Worm (Caenorhabditis elegans): ENCODE measurements around the gene pals-37.

Gene pals-37

ce11 chrV:12404544-12404943 is 36.8 kb downstream of the pals-37 start, which contains the start of gene K01D12.9:
Gene K01D12.9, minus strand, starts transcription at chrV:12404644.
- no peak for TF ChIP-seq hnd-1 (tag; optimal IDR thresholded peaks at IDR 0.05)
- TF ChIP-seq ama-1 (optimal IDR thresholded peaks at IDR 0.05): no peak

DNA sequence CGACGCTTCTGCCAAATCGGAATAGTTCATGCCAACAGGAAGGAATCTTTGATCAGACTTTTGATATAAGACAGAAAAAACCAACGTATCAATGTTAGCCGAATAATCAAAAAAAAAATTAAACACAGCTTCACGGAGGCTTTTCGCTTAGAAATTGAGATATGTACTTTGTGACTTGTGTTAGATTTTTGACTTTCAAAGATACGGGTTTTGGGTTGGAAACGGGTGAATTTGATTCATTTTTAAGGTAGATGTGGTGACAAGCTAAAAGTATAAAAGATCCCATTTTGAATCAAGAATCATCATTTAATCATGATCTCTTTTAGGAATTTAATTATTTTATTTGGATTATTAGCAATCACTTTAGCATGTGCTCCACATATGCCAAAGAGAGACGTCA is 39.0 kb downstream of the pals-37 start, which contains the start of gene K01D12.8:
Gene K01D12.8, plus strand, starts transcription at position 301 of the 400 bp plus-strand sequence.
- TF ChIP-seq ceh-36 (tag; optimal IDR thresholded peaks at IDR 0.05) (no peak), sea-1 (GFP tag; conservative IDR thresholded peaks at IDR 0.05) (no peak), aly-1 (tag; optimal IDR thresholded peaks at IDR 0.05) (no peak), B0310.2 (tag; optimal IDR thresholded peaks at IDR 0.05) (no peak), tbx-37 (GFP tag; conservative IDR thresholded peaks at IDR 0.05) (no peak), scrt-1 (GFP tag; IDR thresholded peaks at IDR 0.05) (no peak), ceh-13 (GFP tag; optimal IDR thresholded peaks at IDR 0.05) (no peak), tra-4 (tag; optimal IDR thresholded peaks at IDR 0.05) (no peak), ets-7 (tag; optimal IDR thresholded peaks at IDR 0.05) (no peak), hmg-4 (GFP tag; optimal IDR thresholded peaks at IDR 0.05) (no peak), ama-1 (optimal IDR thresholded peaks at IDR 0.05) (no peak), pes-1 (GFP tag; IDR thresholded peaks at IDR 0.05) (no peak), hnd-1 (tag; optimal IDR thresholded peaks at IDR 0.05) (no peak), flt-1 (GFP tag; IDR thresholded peaks at IDR 0.05) (no peak), hmbx-1 (tag; optimal IDR thresholded peaks at IDR 0.05) (no peak), F13C5.2 (tag; optimal IDR thresholded peaks at IDR 0.05) (no peak), tbx-11 (GFP tag; IDR thresholded peaks at IDR 0.05) (no peak)

- TF ChIP-seq scrt-1 (GFP tag; IDR thresholded peaks at IDR 0.05): no peak
- TF ChIP-seq ama-1 (optimal IDR thresholded peaks at IDR 0.05): no peak
- no peak for TF ChIP-seq ets-7 (tag; optimal IDR thresholded peaks at IDR 0.05)
- TF ChIP-seq flt-1 (GFP tag; IDR thresholded peaks at IDR 0.05): no peak
- TF ChIP-seq tra-4 (tag; optimal IDR thresholded peaks at IDR 0.05): no peak
- TF ChIP-seq F13C5.2 (tag; optimal IDR thresholded peaks at IDR 0.05): no peak
- TF ChIP-seq ceh-36 (tag; optimal IDR thresholded peaks at IDR 0.05): no peak
- TF ChIP-seq tbx-37 (GFP tag; conservative IDR thresholded peaks at IDR 0.05): no peak
- TF ChIP-seq pes-1 (GFP tag; IDR thresholded peaks at IDR 0.05): no peak
- TF ChIP-seq B0310.2 (tag; optimal IDR thresholded peaks at IDR 0.05): no peak
- no peak for TF ChIP-seq tbx-11 (GFP tag; IDR thresholded peaks at IDR 0.05)
- no peak for TF ChIP-seq ceh-13 (GFP tag; optimal IDR thresholded peaks at IDR 0.05)
- TF ChIP-seq hnd-1 (tag; optimal IDR thresholded peaks at IDR 0.05): no peak
- TF ChIP-seq hmg-4 (GFP tag; optimal IDR thresholded peaks at IDR 0.05): no peak
- TF ChIP-seq aly-1 (tag; optimal IDR thresholded peaks at IDR 0.05): no peak
- no peak for TF ChIP-seq sea-1 (GFP tag; conservative IDR thresholded peaks at IDR 0.05)
Measured at ce11 chrV:12401383-12401782, 39.9 kb downstream of the pals-37 start, which contains the start of gene K01D12.7. Gene K01D12.7, minus strand, starts transcription at chrV:12401483.

DNA sequence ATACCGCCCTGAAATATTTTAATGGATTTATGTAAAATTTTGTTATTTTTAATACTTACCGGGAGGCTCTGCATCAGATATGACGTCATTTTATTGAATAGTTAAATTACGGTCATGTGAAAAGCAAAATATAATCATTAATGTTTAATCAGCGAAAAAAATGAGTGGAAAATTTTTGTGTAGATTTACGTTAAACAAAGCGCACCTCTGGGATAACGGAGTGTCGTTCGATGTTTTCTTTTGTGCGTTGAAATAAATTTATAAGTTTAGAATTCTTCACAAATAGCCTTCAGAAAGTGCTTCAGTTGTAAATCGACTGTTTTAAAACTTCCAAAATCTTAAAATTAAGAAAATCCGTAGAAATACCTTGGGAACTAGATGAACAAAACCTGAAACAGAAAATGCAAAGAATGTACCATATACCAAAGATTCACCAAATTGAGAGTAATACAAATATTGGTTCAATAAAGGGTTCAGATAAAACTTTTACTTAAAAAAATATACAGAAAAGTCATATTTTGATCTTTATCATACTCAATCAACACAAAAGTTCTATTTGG is 40.6 kb downstream of the pals-37 start, which contains the start of the genes K01D12.20 and miga-1:
Gene K01D12.20, minus strand, starts transcription at position 138 of the 560 bp plus-strand sequence.
Gene miga-1, minus strand, starts transcription at position 183 of the 560 bp plus-strand sequence.
- TF ChIP-seq sea-1 (GFP tag; conservative IDR thresholded peaks at IDR 0.05): no peak
- no peak for TF ChIP-seq hmg-4 (GFP tag; optimal IDR thresholded peaks at IDR 0.05)
- no peak for TF ChIP-seq ets-7 (tag; optimal IDR thresholded peaks at IDR 0.05)
- no peak for TF ChIP-seq hmbx-1 (tag; optimal IDR thresholded peaks at IDR 0.05)
- TF ChIP-seq tbx-37 (GFP tag; conservative IDR thresholded peaks at IDR 0.05): no peak
- no peak for TF ChIP-seq ceh-36 (tag; optimal IDR thresholded peaks at IDR 0.05)
- no peak for TF ChIP-seq flt-1 (GFP tag; IDR thresholded peaks at IDR 0.05)
- no peak for TF ChIP-seq ceh-13 (GFP tag; optimal IDR thresholded peaks at IDR 0.05)

DNA sequence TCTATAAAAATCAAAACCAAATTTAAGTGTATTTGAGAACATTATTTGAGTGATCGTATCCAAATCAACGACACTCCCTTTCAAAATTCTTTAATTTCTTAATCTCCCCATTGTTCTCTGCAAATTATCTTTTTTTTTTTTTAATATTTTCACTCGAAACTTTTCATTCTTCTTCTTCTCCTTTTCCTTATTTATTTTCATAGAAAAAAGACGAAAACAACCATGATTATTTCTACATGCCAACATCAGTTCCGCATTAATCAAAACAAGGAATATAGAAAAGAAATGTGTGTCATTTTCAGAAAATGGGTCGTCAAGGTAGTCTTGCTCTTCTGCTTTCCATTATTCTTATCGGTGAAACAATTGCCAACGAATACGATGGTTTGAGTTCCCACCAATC is 43.8 kb downstream of the pals-37 start, which contains the start of gene K01D12.5:
Gene K01D12.5, plus strand, starts transcription at position 301 of the 400 bp plus-strand sequence.
- TF ChIP-seq tbx-37 (GFP tag; conservative IDR thresholded peaks at IDR 0.05) (no peak), sea-1 (GFP tag; conservative IDR thresholded peaks at IDR 0.05) (no peak), B0310.2 (tag; optimal IDR thresholded peaks at IDR 0.05) (no peak), scrt-1 (GFP tag; IDR thresholded peaks at IDR 0.05) (no peak), ceh-13 (GFP tag; optimal IDR thresholded peaks at IDR 0.05) (no peak)

ce11 chrV:12395699-12396098 is 45.6 kb downstream of the pals-37 start, which contains the start of gene twk-14:
Gene twk-14, minus strand, starts transcription at chrV:12395706.
- TF ChIP-seq ama-1 (optimal IDR thresholded peaks at IDR 0.05) (no peak), ceh-36 (tag; optimal IDR thresholded peaks at IDR 0.05) (no peak), ets-7 (tag; optimal IDR thresholded peaks at IDR 0.05) (no peak), F13C5.2 (tag; optimal IDR thresholded peaks at IDR 0.05) (no peak), pes-1 (GFP tag; IDR thresholded peaks at IDR 0.05) (no peak), aly-1 (tag; optimal IDR thresholded peaks at IDR 0.05) (no peak), scrt-1 (GFP tag; IDR thresholded peaks at IDR 0.05) (no peak), B0310.2 (tag; optimal IDR thresholded peaks at IDR 0.05) (no peak), sea-1 (GFP tag; conservative IDR thresholded peaks at IDR 0.05) (no peak), flt-1 (GFP tag; IDR thresholded peaks at IDR 0.05) (no peak), tra-4 (tag; optimal IDR thresholded peaks at IDR 0.05) (no peak), hmg-4 (GFP tag; optimal IDR thresholded peaks at IDR 0.05) (no peak), tbx-11 (GFP tag; IDR thresholded peaks at IDR 0.05) (no peak), hmbx-1 (tag; optimal IDR thresholded peaks at IDR 0.05) (no peak), ceh-13 (GFP tag; optimal IDR thresholded peaks at IDR 0.05) (no peak), hnd-1 (tag; optimal IDR thresholded peaks at IDR 0.05) (no peak), tbx-37 (GFP tag; conservative IDR thresholded peaks at IDR 0.05) (no peak)
